Worm (Caenorhabditis elegans): ENCODE results near the gene npr-22.

Gene npr-22

DNA sequence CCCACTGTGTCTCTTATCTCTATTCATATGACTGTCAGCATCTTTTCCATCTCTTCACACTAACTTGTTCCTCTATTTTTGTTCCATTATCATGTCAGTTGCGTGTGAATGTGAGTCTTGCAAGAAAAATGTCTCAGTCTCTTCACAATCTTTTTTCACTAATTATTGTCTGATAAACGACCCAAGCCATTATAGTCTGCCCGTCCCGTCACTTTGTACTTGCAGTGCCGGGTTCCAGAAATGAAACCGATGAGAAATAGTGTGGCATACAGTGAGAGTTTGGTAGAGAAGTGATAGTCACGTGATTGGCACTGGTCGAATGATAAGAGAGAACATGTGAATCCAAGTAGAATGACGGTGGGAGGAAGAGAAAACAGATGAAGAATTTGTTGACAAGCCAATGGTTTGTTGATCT is 31.6 kb upstream of the npr-22 start:
- peak; percentile 22 for TF ChIP-seq unc-120 (tag; optimal IDR thresholded peaks at IDR 0.05; ENCODE audit: poor library complexity, severe bottlenecking)
- TF ChIP-seq unc-62 (GFP tag; optimal IDR thresholded peaks at IDR 0.05): peak; percentile 35
- TF ChIP-seq zip-8 (tag; optimal IDR thresholded peaks at IDR 0.05): no peak
- TF ChIP-seq elt-3 (tag; optimal IDR thresholded peaks at IDR 0.05): peak; percentile 69

DNA sequence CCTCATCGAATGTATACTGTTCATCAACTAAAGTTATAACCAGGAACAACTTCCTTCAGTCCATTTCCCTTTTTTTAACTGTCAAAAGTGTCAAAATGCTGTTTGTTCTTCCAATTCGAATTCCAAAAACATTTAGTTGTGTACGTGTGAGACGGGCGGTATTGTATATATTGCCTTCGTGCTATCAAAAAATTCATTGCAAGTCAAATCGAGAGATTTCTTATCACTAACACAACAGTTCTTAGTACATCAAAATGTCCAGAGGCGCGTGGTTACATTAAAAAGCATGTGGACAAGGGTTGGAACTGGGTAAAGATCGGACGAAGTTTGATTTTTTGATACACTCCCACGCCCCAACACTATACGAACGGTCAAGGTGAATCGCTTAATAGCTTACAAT is 30.9 kb upstream of the npr-22 start:
- no peak for TF ChIP-seq cnd-1 (tag; optimal IDR thresholded peaks at IDR 0.05)
- TF ChIP-seq M03D4.4 (tag; optimal IDR thresholded peaks at IDR 0.05): no peak
- no peak for TF ChIP-seq ceh-83 (GFP tag; optimal IDR thresholded peaks at IDR 0.05)
- TF ChIP-seq sem-2 (GFP tag; optimal IDR thresholded peaks at IDR 0.05): no peak
- no peak for TF ChIP-seq zip-8 (tag; optimal IDR thresholded peaks at IDR 0.05)
- no peak for TF ChIP-seq mls-2 (tag; optimal IDR thresholded peaks at IDR 0.05)
- no peak for TF ChIP-seq unc-120 (tag; optimal IDR thresholded peaks at IDR 0.05; ENCODE audit: poor library complexity, severe bottlenecking)
- no peak for TF ChIP-seq ztf-11 (tag; optimal IDR thresholded peaks at IDR 0.05)
- no peak for TF ChIP-seq hlh-1 (tag; optimal IDR thresholded peaks at IDR 0.05)
- TF ChIP-seq pha-4 (tag; optimal IDR thresholded peaks at IDR 0.05): no peak
- no peak for TF ChIP-seq ceh-39 (tag; optimal IDR thresholded peaks at IDR 0.05)
- TF ChIP-seq nhr-2 (tag; optimal IDR thresholded peaks at IDR 0.05): no peak

DNA sequence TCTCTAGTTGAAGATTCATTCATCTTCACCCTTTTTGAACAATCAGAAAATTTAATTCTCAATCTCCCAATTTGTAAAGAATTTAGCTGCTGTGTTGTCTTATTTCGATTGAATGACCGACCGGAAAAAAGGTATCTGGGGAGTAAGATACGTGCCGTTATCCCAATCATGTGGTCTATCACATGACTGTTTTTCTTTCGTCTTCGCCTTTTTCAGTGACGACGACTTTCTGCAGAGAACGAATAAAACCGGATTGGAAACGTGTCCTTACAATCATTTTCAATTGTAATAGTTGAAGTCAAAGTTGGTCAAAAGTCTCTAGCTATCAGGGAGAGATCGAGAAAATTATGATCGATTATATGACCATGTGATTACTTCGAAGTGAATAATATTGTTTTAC is 30.2 kb upstream of the npr-22 start:
- no peak for TF ChIP-seq nhr-2 (tag; optimal IDR thresholded peaks at IDR 0.05)
- no peak for TF ChIP-seq bed-3 (GFP tag; optimal IDR thresholded peaks at IDR 0.05)
- no peak for TF ChIP-seq drap-1 (GFP tag; optimal IDR thresholded peaks at IDR 0.05)
- TF ChIP-seq sem-2 (GFP tag; optimal IDR thresholded peaks at IDR 0.05): no peak
- TF ChIP-seq mep-1 (tag; optimal IDR thresholded peaks at IDR 0.05): no peak
- no peak for TF ChIP-seq ceh-43 (GFP tag; optimal IDR thresholded peaks at IDR 0.05)
- no peak for TF ChIP-seq pha-4 (tag; optimal IDR thresholded peaks at IDR 0.05)
- no peak for TF ChIP-seq cnd-1 (tag; optimal IDR thresholded peaks at IDR 0.05)
- TF ChIP-seq flh-1 (GFP tag; optimal IDR thresholded peaks at IDR 0.05): no peak

DNA sequence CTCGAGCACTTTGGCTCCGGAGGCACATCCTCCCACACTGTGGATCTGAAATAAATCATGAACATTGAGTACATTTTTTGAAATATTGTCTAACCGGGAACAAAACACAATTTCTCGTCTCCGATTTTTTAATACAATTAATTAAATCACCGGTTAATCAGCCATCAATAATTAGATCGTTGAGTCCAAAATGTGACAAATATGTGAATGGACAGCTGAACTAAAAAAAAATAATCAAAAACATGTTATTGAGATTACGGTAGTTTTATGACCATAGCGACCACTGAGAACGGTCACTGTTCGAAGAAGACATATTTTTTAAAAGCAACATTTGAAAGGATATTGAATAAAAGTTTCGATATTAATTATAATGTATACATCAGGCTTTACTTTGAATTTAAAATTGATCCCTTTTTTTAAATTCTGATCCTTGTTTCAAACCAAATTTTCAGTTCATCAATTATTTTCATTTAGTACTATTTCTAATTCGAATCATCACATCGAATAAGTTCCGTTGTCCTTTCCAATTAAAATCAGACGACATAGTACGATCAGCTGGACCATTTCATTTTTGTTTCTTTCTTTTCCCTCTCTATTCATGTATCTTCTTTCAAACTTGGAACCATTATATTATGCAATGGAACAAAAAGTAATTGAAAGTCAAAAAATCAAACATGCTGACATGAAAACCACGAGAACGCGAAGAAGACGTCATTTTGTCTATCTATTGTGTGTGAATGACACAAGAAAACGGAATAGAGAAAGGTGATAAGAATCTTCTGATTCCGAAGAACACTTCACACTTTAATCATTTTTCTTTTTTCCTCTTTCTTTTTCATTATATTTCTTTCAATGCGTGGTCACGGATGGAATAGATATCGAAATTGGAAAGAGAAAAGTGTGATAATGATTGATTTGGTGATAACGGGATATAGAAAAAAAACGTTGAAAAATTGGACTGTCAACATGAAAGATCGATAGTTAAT is 28.9 kb upstream of the npr-22 start:
- TF ChIP-seq ceh-43 (GFP tag; optimal IDR thresholded peaks at IDR 0.05) (no peak), elt-3 (tag; optimal IDR thresholded peaks at IDR 0.05) (peak; percentile 84), mls-2 (tag; optimal IDR thresholded peaks at IDR 0.05) (no peak), blmp-1 (tag; optimal IDR thresholded peaks at IDR 0.05) (peak; percentile 61)

DNA sequence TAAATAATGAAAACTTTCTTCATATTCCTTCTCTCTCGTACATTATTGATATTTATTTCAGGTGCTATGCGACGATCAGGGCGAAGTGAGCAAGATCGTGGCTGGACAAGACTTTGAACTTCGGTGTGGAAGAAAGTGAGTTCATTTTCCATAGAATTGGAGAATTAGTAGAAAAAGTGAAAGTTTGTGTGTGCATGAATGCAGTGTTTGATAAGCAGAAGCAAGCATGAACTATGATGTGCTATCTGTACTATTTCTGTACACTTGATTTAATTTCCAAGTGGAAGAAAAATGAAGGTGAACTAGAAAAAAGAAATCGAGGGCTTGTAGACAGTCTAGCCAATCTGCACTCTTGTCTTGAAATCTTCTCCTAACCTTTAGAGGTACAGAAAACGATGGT is 27.2 kb upstream of the npr-22 start:
- no peak for TF ChIP-seq mab-5 (tag; optimal IDR thresholded peaks at IDR 0.05)

DNA sequence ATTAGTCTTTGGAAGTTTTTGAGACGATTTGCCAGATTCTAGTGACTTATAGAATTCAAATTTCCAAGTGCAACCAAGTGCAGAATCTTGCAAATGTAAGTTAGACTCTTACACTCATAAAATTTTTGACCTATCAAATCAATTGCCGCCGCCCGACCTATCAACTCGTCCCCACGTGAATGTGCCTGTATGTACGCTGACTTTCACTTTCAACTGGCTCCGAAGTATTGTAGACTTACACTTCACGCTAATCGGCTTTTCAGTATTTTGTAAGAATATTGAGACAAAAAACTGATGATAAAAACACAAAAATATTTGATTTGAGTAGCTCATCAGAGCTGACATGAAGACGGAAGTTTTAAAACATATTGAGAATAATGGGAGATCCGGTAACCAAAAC is 26.4 kb upstream of the npr-22 start:
- TF ChIP-seq ceh-43 (GFP tag; optimal IDR thresholded peaks at IDR 0.05) (no peak), ces-1 (GFP tag; optimal IDR thresholded peaks at IDR 0.05) (no peak), unc-120 (tag; optimal IDR thresholded peaks at IDR 0.05; ENCODE audit: poor library complexity, severe bottlenecking) (no peak), lin-13 (tag; optimal IDR thresholded peaks at IDR 0.05) (no peak), ham-2 (GFP tag; optimal IDR thresholded peaks at IDR 0.05) (no peak), cnd-1 (tag; optimal IDR thresholded peaks at IDR 0.05) (no peak), M03D4.4 (tag; optimal IDR thresholded peaks at IDR 0.05) (no peak), unc-62 (GFP tag; optimal IDR thresholded peaks at IDR 0.05) (no peak), nhr-76 (tag; optimal IDR thresholded peaks at IDR 0.05) (no peak), bed-3 (GFP tag; optimal IDR thresholded peaks at IDR 0.05) (no peak), mls-2 (tag; optimal IDR thresholded peaks at IDR 0.05) (no peak), snpc-4 (tag; optimal IDR thresholded peaks at IDR 0.05) (no peak), mep-1 (tag; optimal IDR thresholded peaks at IDR 0.05) (no peak), lin-32 (GFP tag; optimal IDR thresholded peaks at IDR 0.05) (no peak), ztf-11 (tag; optimal IDR thresholded peaks at IDR 0.05) (no peak), pha-4 (tag; optimal IDR thresholded peaks at IDR 0.05) (no peak), nhr-28 (tag; optimal IDR thresholded peaks at IDR 0.05) (no peak), elt-1 (tag; optimal IDR thresholded peaks at IDR 0.05; ENCODE audit: borderline replicate concordance, insufficient read depth) (no peak), mab-5 (tag; optimal IDR thresholded peaks at IDR 0.05) (no peak)
